Worm (Caenorhabditis elegans): ENCODE measurements around the gene W03C9.2.

- no peak for TF ChIP-seq scrt-1 (GFP tag; IDR thresholded peaks at IDR 0.05)
- no peak for TF ChIP-seq ama-1 (optimal IDR thresholded peaks at IDR 0.05)
- TF ChIP-seq tbx-37 (GFP tag; conservative IDR thresholded peaks at IDR 0.05), result no peak
- no peak for TF ChIP-seq flt-1 (GFP tag; IDR thresholded peaks at IDR 0.05)
- TF ChIP-seq tra-4 (tag; optimal IDR thresholded peaks at IDR 0.05), result no peak
- TF ChIP-seq aly-1 (tag; optimal IDR thresholded peaks at IDR 0.05), result no peak
- TF ChIP-seq tbx-11 (GFP tag; IDR thresholded peaks at IDR 0.05), result no peak
- no peak for TF ChIP-seq ceh-13 (GFP tag; optimal IDR thresholded peaks at IDR 0.05)
- TF ChIP-seq ceh-36 (tag; optimal IDR thresholded peaks at IDR 0.05), result no peak
- TF ChIP-seq pes-1 (GFP tag; IDR thresholded peaks at IDR 0.05), result no peak
- TF ChIP-seq sea-1 (GFP tag; conservative IDR thresholded peaks at IDR 0.05), result no peak
- TF ChIP-seq hnd-1 (tag; optimal IDR thresholded peaks at IDR 0.05), result no peak
- no peak for TF ChIP-seq B0310.2 (tag; optimal IDR thresholded peaks at IDR 0.05)
- no peak for TF ChIP-seq hmbx-1 (tag; optimal IDR thresholded peaks at IDR 0.05)
Observed at ce11 chrII:11952963-11953362, 9.2 kb upstream of the W03C9.2 start.

Measured in whole organism, early embryonic.